Worm (Caenorhabditis elegans) whole organism, early embryonic: ENCODE data around the gene C50A2.7.

Source experiments
- B0310.2 ChIP-seq: sonication (generic microtip); optimal IDR thresholded peaks from 2 replicates; lab custom pipeline; 2016; ENCODE audit warnings: mild to moderate bottlenecking, missing genetic modification characterization, missing compliant biosample characterization
- ama-1 ChIP-seq: fragments of 150-350 bp; optimal IDR thresholded peaks from 2 replicates; lab custom pipeline; 2014
- ceh-36 ChIP-seq: sonication (generic microtip); optimal IDR thresholded peaks from 2 replicates; lab custom pipeline; 2016; ENCODE audit warnings: missing genetic modification characterization, inconsistent platforms, missing compliant biosample characterization
- hnd-1 ChIP-seq: sonication (generic microtip); optimal IDR thresholded peaks from 2 replicates; lab custom pipeline; 2016; ENCODE audit warnings: missing genetic modification characterization, missing compliant biosample characterization
- scrt-1 ChIP-seq: fragments of 200-800 bp; sonication (Bioruptor generic); IDR thresholded peaks from 2 replicates; pipeline ENCODE4 v1.3.6; 2022; ENCODE audit warnings: missing genetic modification characterization, missing compliant biosample characterization
- sea-1 ChIP-seq: fragments of 200-800 bp; sonication (Bioruptor generic); conservative IDR thresholded peaks from 2 replicates; pipeline ENCODE4 v1.3.6; 2022; ENCODE audit warnings: missing genetic modification characterization, missing compliant biosample characterization

DNA sequence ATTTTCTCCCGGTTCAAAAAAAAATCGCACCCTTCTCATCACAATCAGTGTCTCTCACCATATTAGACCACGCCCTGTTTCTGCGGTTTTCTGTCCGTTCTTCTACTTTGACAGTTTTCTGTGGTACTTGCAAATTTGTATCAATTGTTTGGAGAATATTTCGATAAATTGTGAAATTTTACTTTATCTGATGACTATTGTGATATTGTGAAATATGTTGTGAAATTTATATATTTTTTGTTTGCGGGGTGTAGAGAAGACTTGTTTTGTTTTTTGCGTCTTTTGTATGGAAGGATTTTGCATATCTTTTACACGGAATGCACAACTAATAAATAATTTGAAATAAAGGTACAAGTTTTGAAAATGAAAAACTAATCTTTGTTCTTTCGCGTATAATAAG, 4.1 kb downstream of the C50A2.7 start:
- TF ChIP-seq B0310.2 (tag; lab: Kevin White, UChicago) (no peak), ceh-36 (tag; lab: Kevin White, UChicago) (no peak), sea-1 (GFP tag; lab: Robert Waterston, UW) (no peak), ama-1 (lab: Kevin White, UChicago) (no peak), scrt-1 (no peak), hnd-1 (tag; lab: Kevin White, UChicago) (no peak)
